Fruit fly (Drosophila melanogaster) whole organism: ENCODE results near the gene IntS10.
A peak's percentile ranks its signal among the peaks of the same experiment; 100 is the strongest.

ENCODE experiments used
- CG8478 ChIP-seq: fragments of >200 bp; optimal IDR thresholded peaks from 2 replicates; lab custom pipeline; 2018; ENCODE audit warnings: inconsistent platforms
- EcR ChIP-seq, 2 experiments: fragments of >200 bp; optimal IDR thresholded peaks; 2 replicates each; lab custom pipeline; 2017; ENCODE audit warnings: missing biosample characterization in 2 of 2, missing genetic modification characterization in 2 of 2, missing genetic modification reagents in 2 of 2
- psq ChIP-seq: fragments of >200 bp; optimal IDR thresholded peaks from 2 replicates; lab custom pipeline; 2017

- TF ChIP-seq CG8478 (lab: Kevin White, UChicago) (peak; percentile 55), psq (peak; percentile 5), EcR (GFP tag; optimal IDR thresholded peaks at IDR 0.05; lab: Kevin White, UChicago) (no peak)
Observed at dm6 chr3L:3765782-3766520, 40.6 kb upstream of the IntS10 start.
